Fruit fly (Drosophila melanogaster) whole organism, embryonic: ENCODE results near the gene Usp10.
A peak's percentile ranks its signal among the peaks of the same experiment; 100 is the strongest.

ENCODE experiments used
- CG16813 ChIP-seq: fragments of 200-800 bp; sonication (Bioruptor generic); IDR thresholded peaks from 3 replicates; pipeline ENCODE4 v1.3.6; 2022; ENCODE audit warnings: missing biosample characterization, missing genetic modification characterization; ENCODE audit not compliant: partially characterized antibody
- CG2712 ChIP-seq: fragments of 200-800 bp; optimal IDR thresholded peaks from 3 replicates; lab custom pipeline; 2019; ENCODE audit warnings: missing biosample characterization, mild to moderate bottlenecking, missing genetic modification characterization, moderate library complexity
- Gug ChIP-seq: fragments of 200-800 bp; sonication (Bioruptor generic); IDR thresholded peaks from 4 replicates; pipeline ENCODE4 v1.3.6; 2022; ENCODE audit warnings: missing biosample characterization, missing genetic modification characterization
- HLH4C ChIP-seq: fragments of 200-800 bp; sonication (Bioruptor generic); IDR thresholded peaks from 3 replicates; pipeline ENCODE4 v1.3.6; 2022; ENCODE audit warnings: missing biosample characterization, missing genetic modification characterization; ENCODE audit not compliant: partially characterized antibody
- stc ChIP-seq: fragments of 200-800 bp; sonication (Bioruptor generic); IDR thresholded peaks from 2 replicates; pipeline ENCODE4 v1.3.6; 2022; ENCODE audit warnings: missing biosample characterization, missing genetic modification characterization
- vnd ChIP-seq: fragments of 200-800 bp; sonication (Bioruptor generic); IDR thresholded peaks from 3 replicates; pipeline ENCODE4 v1.3.6; 2022; ENCODE audit warnings: missing biosample characterization, missing genetic modification characterization; ENCODE audit not compliant: partially characterized antibody

DNA sequence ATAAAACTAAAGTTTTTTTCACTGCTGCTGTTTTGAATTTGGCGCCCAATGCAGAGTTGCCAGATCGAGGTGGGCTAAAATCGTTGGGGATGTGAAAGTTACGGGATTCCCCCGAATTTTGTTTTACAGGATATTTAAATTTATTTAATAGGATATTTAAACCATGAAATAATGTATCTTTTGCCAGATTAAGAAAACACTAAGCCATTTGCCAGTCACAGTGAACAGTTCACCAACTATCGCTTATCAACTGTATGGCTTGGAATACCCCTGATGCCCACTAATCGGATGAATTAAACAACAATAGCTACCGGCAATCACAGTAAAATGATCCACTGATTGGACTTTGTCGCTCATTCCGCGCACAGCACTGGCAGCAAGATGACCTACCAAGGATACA, 20.6 kb upstream of the Usp10 start, which contains the start of gene Dci:
- peak; percentile 81 for TF ChIP-seq HLH4C (GFP tag; lab: Robert Waterston, UW)
- TF ChIP-seq CG16813 = peak; percentile 90
- TF ChIP-seq vnd (GFP tag; lab: Robert Waterston, UW) = peak; percentile 74
- TF ChIP-seq Gug (GFP tag; lab: Robert Waterston, UW) = peak; percentile 41; the same call in 2 of the 4 replicates
- peak; percentile 68 for TF ChIP-seq CG2712 (tag; lab: Kevin White, UChicago)
- no peak for TF ChIP-seq stc (GFP tag; lab: Robert Waterston, UW)
